Fruit fly (Drosophila melanogaster): ENCODE results near the gene Naa30B.

Gene Naa30B

dm6 chr3L:1461831-1462230 is 10.0 kb downstream of the Naa30B start:
- TF ChIP-seq pad (GFP tag; optimal IDR thresholded peaks at IDR 0.05): no peak
- no peak for TF ChIP-seq CG11617 (GFP tag; optimal IDR thresholded peaks at IDR 0.05)
- no peak for TF ChIP-seq CG7045 (GFP tag; optimal IDR thresholded peaks at IDR 0.05)
- TF ChIP-seq CG1620 (GFP tag; optimal IDR thresholded peaks at IDR 0.05): no peak
- no peak for TF ChIP-seq CG33017 (tag; optimal IDR thresholded peaks at IDR 0.05)
- no peak for TF ChIP-seq toe (GFP tag; optimal IDR thresholded peaks at IDR 0.05)
- no peak for TF ChIP-seq kay (GFP tag; ENCODE audit: borderline replicate concordance)
- TF ChIP-seq Mnt (GFP tag; optimal IDR thresholded peaks at IDR 0.05): no peak
- TF ChIP-seq tj (GFP tag; optimal IDR thresholded peaks at IDR 0.05): no peak
- TF ChIP-seq cnc (optimal IDR thresholded peaks at IDR 0.05): no peak

- TF ChIP-seq CG12768 (GFP tag; optimal IDR thresholded peaks at IDR 0.05): no peak
- TF ChIP-seq CG7045 (GFP tag; optimal IDR thresholded peaks at IDR 0.05): no peak
- no peak for TF ChIP-seq CG14711 (tag; optimal IDR thresholded peaks at IDR 0.05)
- no peak for TF ChIP-seq Mnt (GFP tag; optimal IDR thresholded peaks at IDR 0.05)
- no peak for TF ChIP-seq CG5204 (GFP tag; optimal IDR thresholded peaks at IDR 0.05)
- no peak for TF ChIP-seq bab1 (GFP tag; optimal IDR thresholded peaks at IDR 0.05)
- TF ChIP-seq pad (GFP tag; optimal IDR thresholded peaks at IDR 0.05): no peak
- no peak for TF ChIP-seq cnc (optimal IDR thresholded peaks at IDR 0.05)
- no peak for TF ChIP-seq tj (GFP tag; optimal IDR thresholded peaks at IDR 0.05)
These were observed 13.7 kb downstream of the Naa30B start for dm6 chr3L:1457998-1458728.

- peak; percentile 59 for TF ChIP-seq tj (GFP tag; optimal IDR thresholded peaks at IDR 0.05)
- no peak for TF ChIP-seq Hr96 (GFP tag; optimal IDR thresholded peaks at IDR 0.05)
- TF ChIP-seq CG1620 (GFP tag; optimal IDR thresholded peaks at IDR 0.05): no peak
- no peak for TF ChIP-seq kay (GFP tag; ENCODE audit: borderline replicate concordance)
- TF ChIP-seq CG14711 (tag; optimal IDR thresholded peaks at IDR 0.05): no peak
- no peak for TF ChIP-seq Mnt (GFP tag; optimal IDR thresholded peaks at IDR 0.05)
- no peak for TF ChIP-seq CG12768 (GFP tag; optimal IDR thresholded peaks at IDR 0.05)
These were observed 14.6 kb downstream of the Naa30B start for dm6 chr3L:1457281-1457680.

dm6 chr3L:1450940-1451339 is 20.9 kb downstream of the Naa30B start:
- no peak for TF ChIP-seq cnc (optimal IDR thresholded peaks at IDR 0.05)
- TF ChIP-seq CG7045 (GFP tag; optimal IDR thresholded peaks at IDR 0.05): no peak
- TF ChIP-seq Hr96 (GFP tag; optimal IDR thresholded peaks at IDR 0.05): no peak
- no peak for TF ChIP-seq CG7101 (tag; optimal IDR thresholded peaks at IDR 0.05)
- TF ChIP-seq tj (GFP tag; optimal IDR thresholded peaks at IDR 0.05): no peak
- TF ChIP-seq bab1 (GFP tag; optimal IDR thresholded peaks at IDR 0.05): no peak
- no peak for TF ChIP-seq CG1620 (GFP tag; optimal IDR thresholded peaks at IDR 0.05)
- no peak for TF ChIP-seq ovo (GFP tag; optimal IDR thresholded peaks at IDR 0.05)
- no peak for TF ChIP-seq pad (GFP tag; optimal IDR thresholded peaks at IDR 0.05)
- TF ChIP-seq CG5204 (GFP tag; optimal IDR thresholded peaks at IDR 0.05): no peak
- TF ChIP-seq CG14711 (tag; optimal IDR thresholded peaks at IDR 0.05): no peak
- no peak for TF ChIP-seq CG12768 (GFP tag; optimal IDR thresholded peaks at IDR 0.05)
- TF ChIP-seq Mnt (GFP tag; optimal IDR thresholded peaks at IDR 0.05): no peak
- TF ChIP-seq CG33017 (tag; optimal IDR thresholded peaks at IDR 0.05): no peak
- TF ChIP-seq cic (GFP tag; optimal IDR thresholded peaks at IDR 0.05): no peak
- TF ChIP-seq kay (GFP tag; ENCODE audit: borderline replicate concordance): no peak

dm6 chr3L:1447803-1448517 is 23.9 kb downstream of the Naa30B start:
- TF ChIP-seq Mnt (GFP tag; optimal IDR thresholded peaks at IDR 0.05) (no peak), cic (GFP tag; optimal IDR thresholded peaks at IDR 0.05) (no peak), toe (GFP tag; optimal IDR thresholded peaks at IDR 0.05) (no peak), CG7045 (GFP tag; optimal IDR thresholded peaks at IDR 0.05) (no peak), ovo (GFP tag; optimal IDR thresholded peaks at IDR 0.05) (no peak), cnc (optimal IDR thresholded peaks at IDR 0.05) (no peak), CG1620 (GFP tag; optimal IDR thresholded peaks at IDR 0.05) (no peak), CG5204 (GFP tag; optimal IDR thresholded peaks at IDR 0.05) (no peak), Crg-1 (GFP tag; optimal IDR thresholded peaks at IDR 0.05) (no peak), Clk (GFP tag; optimal IDR thresholded peaks at IDR 0.05) (no peak), CG33017 (tag; optimal IDR thresholded peaks at IDR 0.05) (no peak), CG12768 (GFP tag; optimal IDR thresholded peaks at IDR 0.05) (no peak), CG14711 (tag; optimal IDR thresholded peaks at IDR 0.05) (no peak), tj (GFP tag; optimal IDR thresholded peaks at IDR 0.05) (no peak), kay (GFP tag; ENCODE audit: borderline replicate concordance) (no peak)

dm6 chr3L:1442906-1443305 is 29.0 kb downstream of the Naa30B start:
- TF ChIP-seq tj (GFP tag; optimal IDR thresholded peaks at IDR 0.05): no peak
- TF ChIP-seq CG12768 (GFP tag; optimal IDR thresholded peaks at IDR 0.05): no peak
- no peak for TF ChIP-seq Hr96 (GFP tag; optimal IDR thresholded peaks at IDR 0.05)
- no peak for TF ChIP-seq cic (GFP tag; optimal IDR thresholded peaks at IDR 0.05)
- no peak for TF ChIP-seq Mnt (GFP tag; optimal IDR thresholded peaks at IDR 0.05)
- peak; percentile 8 for TF ChIP-seq bab1 (GFP tag; optimal IDR thresholded peaks at IDR 0.05)
- no peak for TF ChIP-seq CG7045 (GFP tag; optimal IDR thresholded peaks at IDR 0.05)

Measured in whole organism, adult.